Fruit fly (Drosophila melanogaster) whole organism: ENCODE results near the gene CG33191.

ENCODE experiments used
- CG8478 ChIP-seq: fragments of >200 bp; optimal IDR thresholded peaks from 2 replicates; lab custom pipeline; 2018; ENCODE audit warnings: inconsistent platforms
- Dll ChIP-seq: fragments of >200 bp; optimal IDR thresholded peaks from 2 replicates; lab custom pipeline; 2017
- EcR ChIP-seq, 2 experiments: fragments of >200 bp; optimal IDR thresholded peaks; 2 replicates each; lab custom pipeline; 2017; ENCODE audit warnings: missing biosample characterization in 2 of 2, missing genetic modification characterization in 2 of 2, missing genetic modification reagents in 2 of 2
- pan ChIP-seq: fragments of >200 bp; optimal IDR thresholded peaks from 2 replicates; lab custom pipeline; 2017
- psq ChIP-seq: fragments of >200 bp; optimal IDR thresholded peaks from 2 replicates; lab custom pipeline; 2017
- usp ChIP-seq: fragments of >200 bp; optimal IDR thresholded peaks from 2 replicates; lab custom pipeline; 2017; ENCODE audit warnings: missing biosample characterization, missing genetic modification characterization, mixed read lengths

CG33191 gene

dm6 chr3R:8739161-8739783 lies 40.5 kb downstream of the CG33191 start:
- no peak for TF ChIP-seq pan (lab: Kevin White, UChicago)
- no peak for TF ChIP-seq EcR (GFP tag; optimal IDR thresholded peaks at IDR 0.05; lab: Kevin White, UChicago)
- TF ChIP-seq psq (lab: Kevin White, UChicago): no peak
- no peak for TF ChIP-seq Dll (lab: Kevin White, UChicago)
- TF ChIP-seq usp (GFP tag; lab: Kevin White, UChicago): no peak
- TF ChIP-seq CG8478: no peak

dm6 chr3R:8731597-8732263 lies 48.0 kb downstream of the CG33191 start, which contains the start of the genes M1BP and CG8202:
M1BP (minus strand) TSS chr3R:8731698.
CG8202 (plus strand) TSS chr3R:8732091.
- TF ChIP-seq CG8478 (no peak), EcR (GFP tag; optimal IDR thresholded peaks at IDR 0.05; lab: Kevin White, UChicago) (no peak), pan (lab: Kevin White, UChicago) (no peak), Dll (lab: Kevin White, UChicago) (no peak), usp (GFP tag; lab: Kevin White, UChicago) (no peak), psq (lab: Kevin White, UChicago) (no peak)

- TF ChIP-seq usp (GFP tag; lab: Kevin White, UChicago) (no peak), EcR (GFP tag; optimal IDR thresholded peaks at IDR 0.05; lab: Kevin White, UChicago) (no peak), psq (lab: Kevin White, UChicago) (no peak), Dll (lab: Kevin White, UChicago) (no peak), pan (lab: Kevin White, UChicago) (no peak), CG8478 (no peak)
Measured at dm6 chr3R:8729542-8729941, 50.2 kb downstream of the CG33191 start, which contains the start of gene ranshi. ranshi (minus strand) TSS chr3R:8729693.
